Fruit fly (Drosophila melanogaster): ENCODE measurements around the gene CG7236.

- TF ChIP-seq Hr96 (GFP tag; optimal IDR thresholded peaks at IDR 0.05) (no peak), ovo (GFP tag; optimal IDR thresholded peaks at IDR 0.05) (no peak), CG33017 (tag; optimal IDR thresholded peaks at IDR 0.05) (no peak), kay (GFP tag; ENCODE audit: borderline replicate concordance) (no peak), Crg-1 (GFP tag; optimal IDR thresholded peaks at IDR 0.05) (no peak), CG1620 (GFP tag; optimal IDR thresholded peaks at IDR 0.05) (no peak), cic (GFP tag; optimal IDR thresholded peaks at IDR 0.05) (no peak), CG7101 (tag; optimal IDR thresholded peaks at IDR 0.05) (no peak), CG7045 (GFP tag; optimal IDR thresholded peaks at IDR 0.05) (no peak), tj (GFP tag; optimal IDR thresholded peaks at IDR 0.05) (no peak), CG14711 (tag; optimal IDR thresholded peaks at IDR 0.05) (no peak), Mnt (GFP tag; optimal IDR thresholded peaks at IDR 0.05) (no peak)
Measured at dm6 chr2L:5741144-5741543, 35.0 kb downstream of the CG7236 start, which contains the start of gene CG11147.
